Worm (Caenorhabditis elegans) whole organism, mixed stage, embryonic: ENCODE data around the gene C54F6.15.

Experiments
- blmp-1 ChIP-seq: fragments of 150-350 bp; optimal IDR thresholded peaks from 2 replicates; lab custom pipeline; 2014; ENCODE audit warnings: missing biosample characterization, missing genetic modification characterization
- ham-2 ChIP-seq: fragments of 200-800 bp; sonication (Bioruptor generic); optimal IDR thresholded peaks from 2 replicates; lab custom pipeline; 2018; ENCODE audit warnings: mild to moderate bottlenecking, missing genetic modification characterization, missing compliant biosample characterization
- lsy-2 ChIP-seq: fragments of 150-350 bp; optimal IDR thresholded peaks from 2 replicates; lab custom pipeline; 2014; ENCODE audit warnings: missing biosample characterization, missing genetic modification characterization
- nhr-28 ChIP-seq: fragments of 150-350 bp; optimal IDR thresholded peaks from 2 replicates; lab custom pipeline; 2014; ENCODE audit warnings: missing biosample characterization, missing genetic modification characterization
- pha-4 ChIP-seq: fragments of 150-350 bp; optimal IDR thresholded peaks from 2 replicates; lab custom pipeline; 2018; ENCODE audit warnings: missing biosample characterization, missing genetic modification reagents, missing genetic modification characterization
- snpc-4 ChIP-seq: fragments of 150-350 bp; optimal IDR thresholded peaks from 2 replicates; lab custom pipeline; 2014; ENCODE audit warnings: missing biosample characterization, missing genetic modification characterization
- unc-62 ChIP-seq: fragments of 150-350 bp; optimal IDR thresholded peaks from 2 replicates; lab custom pipeline; 2014; ENCODE audit warnings: missing biosample characterization, missing genetic modification reagents, missing genetic modification characterization

DNA sequence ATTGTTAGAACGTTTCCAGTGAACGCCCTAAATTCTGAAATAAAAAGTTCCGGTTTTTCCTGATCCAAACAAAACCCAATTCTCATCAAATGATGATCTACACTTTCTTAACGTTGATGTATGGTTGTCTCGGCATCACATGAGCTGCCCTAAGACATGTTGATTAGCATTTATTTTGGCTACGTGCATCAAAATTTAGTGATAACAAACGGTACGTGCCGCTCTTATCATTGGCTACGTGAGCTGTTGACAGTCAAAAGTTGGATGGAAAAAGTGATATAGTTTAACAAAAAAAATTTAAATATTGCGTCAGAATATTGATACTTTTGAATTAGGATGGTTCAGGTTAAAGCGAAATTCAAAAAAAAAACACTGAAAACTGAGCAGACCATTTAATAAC lies 25.8 kb upstream of the C54F6.15 start:
- no peak for TF ChIP-seq nhr-28 (tag; lab: Kevin White, UChicago)
- no peak for TF ChIP-seq snpc-4 (tag; lab: Kevin White, UChicago)
- TF ChIP-seq ham-2 (GFP tag; lab: Kevin White, UChicago), result no peak
- no peak for TF ChIP-seq blmp-1 (tag; lab: Kevin White, UChicago)
- TF ChIP-seq pha-4 (tag; lab: Kevin White, UChicago), result no peak
- no peak for TF ChIP-seq lsy-2 (tag; lab: Kevin White, UChicago)
- no peak for TF ChIP-seq unc-62 (GFP tag; lab: Kevin White, UChicago)
